Worm (Caenorhabditis elegans) whole organism, L1 larva: ENCODE data around the gene glb-20.

Experiments
- alr-1 ChIP-seq: fragments of 200-800 bp; sonication (Bioruptor generic); optimal IDR thresholded peaks from 2 replicates; lab custom pipeline; 2018; ENCODE audit warnings: borderline replicate concordance, mild to moderate bottlenecking, missing genetic modification characterization, missing compliant biosample characterization
- ama-1 ChIP-seq: fragments of 150-350 bp; optimal IDR thresholded peaks from 2 replicates; lab custom pipeline; 2014
- jun-1 ChIP-seq: fragments of 150-350 bp; optimal IDR thresholded peaks from 2 replicates; lab custom pipeline; 2014; ENCODE audit warnings: missing biosample characterization, missing genetic modification reagents, missing genetic modification characterization
- lin-39 ChIP-seq: fragments of 150-350 bp; optimal IDR thresholded peaks from 2 replicates; lab custom pipeline; 2014; ENCODE audit warnings: missing biosample characterization, missing genetic modification reagents, missing genetic modification characterization
- nhr-28 ChIP-seq: fragments of 150-350 bp; optimal IDR thresholded peaks from 2 replicates; lab custom pipeline; 2014; ENCODE audit warnings: missing biosample characterization, missing genetic modification characterization
- nhr-77 ChIP-seq: fragments of 150-350 bp; optimal IDR thresholded peaks from 2 replicates; lab custom pipeline; 2014; ENCODE audit warnings: missing biosample characterization, missing genetic modification characterization
- unc-30 ChIP-seq: sonication (generic microtip); optimal IDR thresholded peaks from 2 replicates; lab custom pipeline; 2017; ENCODE audit warnings: missing biosample characterization, missing genetic modification characterization

ce11 chrX:13566436-13566835 is 10.5 kb upstream of the glb-20 start, which contains the start of gene R01E6.2:
- TF ChIP-seq ama-1 (lab: Kevin White, UChicago) = no peak
- no peak for TF ChIP-seq nhr-28 (tag; lab: Kevin White, UChicago)
- TF ChIP-seq jun-1 (tag; lab: Kevin White, UChicago) = no peak
- TF ChIP-seq lin-39 (tag; lab: Kevin White, UChicago) = no peak
- no peak for TF ChIP-seq unc-30 (tag; lab: Kevin White, UChicago)
- TF ChIP-seq nhr-77 (tag; lab: Kevin White, UChicago) = no peak
- no peak for TF ChIP-seq alr-1 (tag; lab: Kevin White, UChicago)
